Fruit fly (Drosophila melanogaster): ENCODE results near the gene squ.

Gene squ

dm6 chr2L:16719643-16720515, 40.0 kb downstream of the squ start, which contains the start of gene Cyt-c-p (continued):
- no peak for TF ChIP-seq CrebB (tag; optimal IDR thresholded peaks at IDR 0.05)
- peak; percentile 55; the same call in 1 of the 3 replicates for TF ChIP-seq Opbp (GFP tag; IDR thresholded peaks at IDR 0.05; ENCODE audit: partially characterized antibody)
- peak; percentile 38 for TF ChIP-seq YL-1 (GFP tag; optimal IDR thresholded peaks at IDR 0.05)
- TF ChIP-seq lab (GFP tag; optimal IDR thresholded peaks at IDR 0.05), result peak; percentile 64
- TF ChIP-seq CG18011 (GFP tag; optimal IDR thresholded peaks at IDR 0.05), result peak; percentile 99
- no peak for TF ChIP-seq Oli (tag; optimal IDR thresholded peaks at IDR 0.05)
- TF ChIP-seq Dfd (GFP tag; optimal IDR thresholded peaks at IDR 0.05), result no peak
- TF ChIP-seq sens-2 (GFP tag; IDR thresholded peaks at IDR 0.05), result no peak
- TF ChIP-seq CG2202 (tag; optimal IDR thresholded peaks at IDR 0.05), result no peak
- peak; percentile 47 for TF ChIP-seq CG3281 (GFP tag; optimal IDR thresholded peaks at IDR 0.05)
- no peak for TF ChIP-seq zf30C (GFP tag; optimal IDR thresholded peaks at IDR 0.05)
- peak; percentile 11 for TF ChIP-seq her (GFP tag; optimal IDR thresholded peaks at IDR 0.05)
- TF ChIP-seq sob (GFP tag; IDR thresholded peaks at IDR 0.05), result peak; percentile 54; the same call in 1 of the 2 replicates
- no peak for TF ChIP-seq CG1647 (GFP tag; optimal IDR thresholded peaks at IDR 0.05)
- TF ChIP-seq CG9932 (GFP tag; IDR thresholded peaks at IDR 0.05), result no peak
- TF ChIP-seq zfh1 (GFP tag; IDR thresholded peaks at IDR 0.05), result no peak
- peak; percentile 65; the same call in 1 of the 2 replicates for TF ChIP-seq Bgb (GFP tag; IDR thresholded peaks at IDR 0.05; ENCODE audit: partially characterized antibody)
- TF ChIP-seq nerfin-2 (GFP tag; IDR thresholded peaks at IDR 0.05; ENCODE audit: partially characterized antibody), result 0 out of 2 replicates have a peak, but pooled peaks have one; percentile 16
- no peak for TF ChIP-seq Optix (GFP tag; IDR thresholded peaks at IDR 0.05)
- no peak for TF ChIP-seq ttk (GFP tag; IDR thresholded peaks at IDR 0.05)
- peak; percentile 70 for TF ChIP-seq CG13624 (GFP tag; optimal IDR thresholded peaks at IDR 0.05)
- TF ChIP-seq nom (GFP tag; optimal IDR thresholded peaks at IDR 0.05), result no peak
- no peak for TF ChIP-seq CG10462 (GFP tag; optimal IDR thresholded peaks at IDR 0.05)
- TF ChIP-seq CG6683 (GFP tag; optimal IDR thresholded peaks at IDR 0.05), result no peak
- TF ChIP-seq tin (GFP tag; optimal IDR thresholded peaks at IDR 0.05), result no peak
- TF ChIP-seq CG6175 (GFP tag; IDR thresholded peaks at IDR 0.05), result no peak
- TF ChIP-seq fd64A (GFP tag; optimal IDR thresholded peaks at IDR 0.05), result no peak
- no peak for TF ChIP-seq C15 (GFP tag; IDR thresholded peaks at IDR 0.05)
- TF ChIP-seq ssp (GFP tag; IDR thresholded peaks at IDR 0.05), result no peak
- peak; percentile 13 for TF ChIP-seq CG6765 (GFP tag; optimal IDR thresholded peaks at IDR 0.05)
- peak; percentile 6 for TF ChIP-seq CG13775 (GFP tag; optimal IDR thresholded peaks at IDR 0.05)
- TF ChIP-seq Ptx1 (GFP tag; IDR thresholded peaks at IDR 0.05), result no peak
- peak; percentile 93 for TF ChIP-seq Lhr (GFP tag; optimal IDR thresholded peaks at IDR 0.05)
- TF ChIP-seq Antp (GFP tag; optimal IDR thresholded peaks at IDR 0.05), result no peak
- peak; percentile 44 for TF ChIP-seq p53 (GFP tag; optimal IDR thresholded peaks at IDR 0.05)
- TF ChIP-seq CG12071 (GFP tag; optimal IDR thresholded peaks at IDR 0.05), result no peak
- no peak for TF ChIP-seq tna (GFP tag; IDR thresholded peaks at IDR 0.05; ENCODE audit: partially characterized antibody)
- no peak for TF ChIP-seq pum (GFP tag; optimal IDR thresholded peaks at IDR 0.05)
- peak; percentile 35 for TF ChIP-seq NC2β (GFP tag; optimal IDR thresholded peaks at IDR 0.05)
- peak; percentile 65 for TF ChIP-seq gro (GFP tag; optimal IDR thresholded peaks at IDR 0.05)
- TF ChIP-seq CG11696 (GFP tag; IDR thresholded peaks at IDR 0.05), result no peak
- TF ChIP-seq GATAe (GFP tag; conservative IDR thresholded peaks at IDR 0.05), result no peak
- no peak for TF ChIP-seq btn (GFP tag; optimal IDR thresholded peaks at IDR 0.05)
- no peak for TF ChIP-seq CG3407 (GFP tag; optimal IDR thresholded peaks at IDR 0.05)
- TF ChIP-seq ERR (GFP tag; optimal IDR thresholded peaks at IDR 0.05), result peak; percentile 7
- peak; percentile 44 for TF ChIP-seq CG11504 (tag; optimal IDR thresholded peaks at IDR 0.05)
- no peak for TF ChIP-seq CG17568 (GFP tag; optimal IDR thresholded peaks at IDR 0.05)
- TF ChIP-seq CG7372 (GFP tag; IDR thresholded peaks at IDR 0.05), result no peak
- TF ChIP-seq Asciz (GFP tag; optimal IDR thresholded peaks at IDR 0.05), result peak; percentile 34

Data from whole organism, embryonic.